Fruit fly (Drosophila melanogaster) whole organism, embryonic: ENCODE measurements around the gene Rab9Db.

Experiments
- Asciz ChIP-seq: fragments of 200-800 bp; sonication (Bioruptor generic); optimal IDR thresholded peaks from 2 replicates; lab custom pipeline; 2017; ENCODE audit warnings: missing biosample characterization, mild to moderate bottlenecking, missing genetic modification characterization, missing genetic modification reagents
- Bteb2 ChIP-seq: fragments of 200-800 bp; sonication (Bioruptor generic); optimal IDR thresholded peaks from 2 replicates; lab custom pipeline; 2016; ENCODE audit warnings: missing biosample characterization, missing genetic modification characterization
- CG10959 ChIP-seq: fragments of 200-800 bp; sonication (Bioruptor generic); IDR thresholded peaks from 2 replicates; pipeline ENCODE4 v1.3.6; 2022; ENCODE audit warnings: missing biosample characterization, missing genetic modification characterization
- CG12659 ChIP-seq: fragments of 200-800 bp; sonication (Bioruptor generic); optimal IDR thresholded peaks from 3 replicates; lab custom pipeline; 2017; ENCODE audit warnings: mild to moderate bottlenecking, missing biosample characterization, missing genetic modification reagents, missing genetic modification characterization
- CG12744 ChIP-seq: fragments of 200-800 bp; sonication (Bioruptor generic); optimal IDR thresholded peaks from 2 replicates; lab custom pipeline; 2016; ENCODE audit warnings: missing biosample characterization, missing genetic modification characterization
- CG13424 ChIP-seq: fragments of 200-800 bp; sonication (Bioruptor generic); optimal IDR thresholded peaks from 2 replicates; lab custom pipeline; 2019; ENCODE audit warnings: missing biosample characterization, mild to moderate bottlenecking, missing genetic modification characterization, moderate library complexity
- CG13894 ChIP-seq: fragments of 200-800 bp; sonication (Bioruptor generic); optimal IDR thresholded peaks from 3 replicates; lab custom pipeline; 2018; ENCODE audit warnings: missing biosample characterization, mild to moderate bottlenecking, missing genetic modification characterization, moderate library complexity
- CG14050 ChIP-seq: fragments of 200-800 bp; sonication (Bioruptor generic); IDR thresholded peaks from 3 replicates; pipeline ENCODE4 v1.3.6; 2022; ENCODE audit warnings: missing biosample characterization, missing genetic modification characterization
- CG14441 ChIP-seq: fragments of 200-800 bp; sonication (Bioruptor generic); IDR thresholded peaks from 2 replicates; pipeline ENCODE4 v1.3.6; 2022; ENCODE audit warnings: missing biosample characterization, missing genetic modification characterization
- CG16813 ChIP-seq: fragments of 200-800 bp; sonication (Bioruptor generic); IDR thresholded peaks from 3 replicates; pipeline ENCODE4 v1.3.6; 2022; ENCODE audit warnings: missing biosample characterization, missing genetic modification characterization; ENCODE audit not compliant: partially characterized antibody
- CG16815 ChIP-seq: fragments of 200-800 bp; sonication (Bioruptor generic); optimal IDR thresholded peaks from 3 replicates; lab custom pipeline; 2017; ENCODE audit warnings: missing biosample characterization, mild to moderate bottlenecking, missing genetic modification characterization
- CG17568 ChIP-seq: fragments of 200-800 bp; sonication (Bioruptor generic); optimal IDR thresholded peaks from 2 replicates; lab custom pipeline; 2018; ENCODE audit warnings: missing biosample characterization, mild to moderate bottlenecking, missing genetic modification characterization, moderate library complexity
- CG17612 ChIP-seq: fragments of 200-800 bp; sonication (Bioruptor generic); IDR thresholded peaks from 2 replicates; pipeline ENCODE4 v1.3.6; 2022; ENCODE audit warnings: missing biosample characterization, missing genetic modification characterization
- CG17802 ChIP-seq: fragments of 200-800 bp; sonication (Bioruptor generic); optimal IDR thresholded peaks from 2 replicates; lab custom pipeline; 2018; ENCODE audit warnings: missing biosample characterization, mild to moderate bottlenecking, missing genetic modification characterization, moderate library complexity
- CG18262 ChIP-seq: fragments of 200-800 bp; optimal IDR thresholded peaks from 3 replicates; lab custom pipeline; 2019; ENCODE audit warnings: missing biosample characterization, mild to moderate bottlenecking, missing genetic modification characterization, moderate library complexity
- CG18619 ChIP-seq: fragments of 200-800 bp; sonication (Bioruptor generic); optimal IDR thresholded peaks from 3 replicates; lab custom pipeline; 2017; ENCODE audit warnings: missing biosample characterization, mild to moderate bottlenecking, missing genetic modification characterization
- CG30020 ChIP-seq: fragments of 200-800 bp; optimal IDR thresholded peaks from 2 replicates; lab custom pipeline; 2019; ENCODE audit warnings: missing biosample characterization, mild to moderate bottlenecking, missing genetic modification characterization, moderate library complexity
- CG31365 ChIP-seq: fragments of 200-800 bp; sonication (Bioruptor generic); optimal IDR thresholded peaks from 2 replicates; lab custom pipeline; 2018; ENCODE audit warnings: missing biosample characterization, mild to moderate bottlenecking, missing genetic modification characterization
- CG31388 ChIP-seq: fragments of 200-800 bp; sonication (Bioruptor generic); optimal IDR thresholded peaks from 2 replicates; lab custom pipeline; 2016; ENCODE audit warnings: missing biosample characterization, missing genetic modification characterization
- CG3163 ChIP-seq: fragments of 200-800 bp; sonication (Bioruptor generic); optimal IDR thresholded peaks from 3 replicates; lab custom pipeline; 2016; ENCODE audit warnings: missing biosample characterization, missing genetic modification characterization
- CG32767 ChIP-seq: fragments of 200-800 bp; sonication (Bioruptor generic); IDR thresholded peaks from 2 replicates; pipeline ENCODE4 v1.3.6; 2022; ENCODE audit warnings: missing biosample characterization, missing genetic modification characterization
- CG3726 ChIP-seq: fragments of 200-800 bp; sonication (Bioruptor generic); IDR thresholded peaks from 3 replicates; pipeline ENCODE4, ENCODE4 v1.3.6; 2022; ENCODE audit warnings: missing biosample characterization, missing genetic modification characterization
- CG4707 ChIP-seq: fragments of 200-800 bp; sonication (Bioruptor generic); optimal IDR thresholded peaks from 2 replicates; lab custom pipeline; 2018; ENCODE audit warnings: missing biosample characterization, mild to moderate bottlenecking, missing genetic modification characterization, moderate library complexity
- CG5953 ChIP-seq: fragments of 200-800 bp; sonication (Bioruptor generic); IDR thresholded peaks from 2 replicates; pipeline ENCODE4 v1.3.6; 2022; ENCODE audit warnings: missing biosample characterization, missing genetic modification characterization
- CG6654 ChIP-seq: fragments of 200-800 bp; sonication (Bioruptor generic); optimal IDR thresholded peaks from 2 replicates; lab custom pipeline; 2017; ENCODE audit warnings: missing biosample characterization, mild to moderate bottlenecking, missing genetic modification characterization
- CG6683 ChIP-seq: fragments of 200-800 bp; sonication (Bioruptor generic); optimal IDR thresholded peaks from 2 replicates; lab custom pipeline; 2017; ENCODE audit warnings: missing biosample characterization, mild to moderate bottlenecking, missing genetic modification characterization, missing genetic modification reagents
- CG7839 ChIP-seq: fragments of 200-800 bp; sonication (Bioruptor generic); optimal IDR thresholded peaks from 3 replicates; lab custom pipeline; 2018; ENCODE audit warnings: missing biosample characterization, mild to moderate bottlenecking, missing genetic modification characterization, moderate library complexity
- Deaf1 ChIP-seq: fragments of 200-800 bp; optimal IDR thresholded peaks from 3 replicates; lab custom pipeline; 2019; ENCODE audit warnings: missing biosample characterization, mild to moderate bottlenecking, missing genetic modification characterization, moderate library complexity
- Doc2 ChIP-seq: fragments of 200-800 bp; sonication (Bioruptor generic); IDR thresholded peaks from 2 replicates; pipeline ENCODE4 v1.3.6; 2022; ENCODE audit warnings: missing biosample characterization, missing genetic modification characterization
- Eip74EF ChIP-seq, 2 experiments: fragments of 200-800 bp in 1 of 2; fragments of >200 bp in 1 of 2; sonication (Bioruptor generic) in 1 of 2; optimal IDR thresholded peaks; 2 replicates each; lab custom pipeline; 2017 to 2019; ENCODE audit warnings: missing biosample characterization in 2 of 2, missing genetic modification characterization in 2 of 2, mild to moderate bottlenecking in 1 of 2, moderate library complexity in 1 of 2
- Ets97D ChIP-seq: fragments of 200-800 bp; sonication (Bioruptor generic); optimal IDR thresholded peaks from 3 replicates; lab custom pipeline; 2016; ENCODE audit warnings: missing biosample characterization, missing genetic modification characterization
- H15 ChIP-seq: fragments of 200-800 bp; sonication (Bioruptor generic); IDR thresholded peaks from 3 replicates; pipeline ENCODE4 v1.3.6; 2022; ENCODE audit warnings: missing biosample characterization, missing genetic modification characterization
- HHEX ChIP-seq: fragments of 200-800 bp; sonication (Bioruptor generic); optimal IDR thresholded peaks from 3 replicates; lab custom pipeline; 2017; ENCODE audit warnings: missing biosample characterization, mild to moderate bottlenecking, missing genetic modification characterization, missing genetic modification reagents
- HLH4C ChIP-seq: fragments of 200-800 bp; sonication (Bioruptor generic); IDR thresholded peaks from 3 replicates; pipeline ENCODE4 v1.3.6; 2022; ENCODE audit warnings: missing biosample characterization, missing genetic modification characterization; ENCODE audit not compliant: partially characterized antibody
- MESR4 ChIP-seq: fragments of 200-800 bp; sonication (Bioruptor generic); optimal IDR thresholded peaks from 2 replicates; lab custom pipeline; 2018; ENCODE audit warnings: missing biosample characterization, mild to moderate bottlenecking, missing genetic modification characterization, moderate library complexity
- Med ChIP-seq: fragments of 200-800 bp; sonication (Bioruptor generic); peaks from one replicate; lab custom pipeline; 2016; ENCODE audit warnings: missing biosample characterization, missing genetic modification characterization, mild to moderate bottlenecking, inconsistent platforms, moderate library complexity
- bab2 ChIP-seq: fragments of 200-800 bp; sonication (Bioruptor generic); optimal IDR thresholded peaks from 2 replicates; lab custom pipeline; 2016; ENCODE audit warnings: missing biosample characterization, missing genetic modification characterization
- br ChIP-seq: fragments of >200 bp; optimal IDR thresholded peaks from 2 replicates; lab custom pipeline; 2017
- caup ChIP-seq: fragments of 200-800 bp; sonication (Bioruptor generic); optimal IDR thresholded peaks from 3 replicates; lab custom pipeline; 2017; ENCODE audit warnings: missing biosample characterization, mild to moderate bottlenecking, missing genetic modification characterization, moderate library complexity; ENCODE audit not compliant: severe bottlenecking
- fu2 ChIP-seq: fragments of 200-800 bp; sonication (Bioruptor generic); optimal IDR thresholded peaks from 2 replicates; lab custom pipeline; 2016; ENCODE audit warnings: missing biosample characterization, missing genetic modification characterization
- gro ChIP-seq: fragments of 200-800 bp; sonication (Bioruptor generic); optimal IDR thresholded peaks from 2 replicates; lab custom pipeline; 2016; ENCODE audit warnings: missing biosample characterization, missing genetic modification characterization
- h ChIP-seq: fragments of >200 bp; optimal IDR thresholded peaks from 2 replicates; lab custom pipeline; 2017
- hkb ChIP-seq, 2 experiments: fragments of 200-800 bp in 1 of 2; fragments of >200 bp in 1 of 2; sonication (Bioruptor generic) in 1 of 2; IDR thresholded peaks in 1 of 2; optimal IDR thresholded peaks in 1 of 2; 2 replicates each; pipeline versions ENCODE4 v1.3.6 to Lab custom; 2017 to 2022; ENCODE audit warnings: missing biosample characterization in 1 of 2, missing genetic modification characterization in 1 of 2
- hth ChIP-seq: fragments of >200 bp; optimal IDR thresholded peaks from 2 replicates; lab custom pipeline; 2017; ENCODE audit warnings: inconsistent platforms
- jing ChIP-seq: fragments of 200-800 bp; sonication (Bioruptor generic); optimal IDR thresholded peaks from 2 replicates; lab custom pipeline; 2018; ENCODE audit warnings: missing biosample characterization, mild to moderate bottlenecking, missing genetic modification characterization
- slp2 ChIP-seq: fragments of 200-800 bp; sonication (Bioruptor generic); optimal IDR thresholded peaks from 2 replicates; lab custom pipeline; 2016; ENCODE audit warnings: missing biosample characterization, missing genetic modification characterization
- so ChIP-seq: fragments of 200-800 bp; sonication (Bioruptor generic); IDR thresholded peaks from 3 replicates; pipeline ENCODE4 v1.3.6; 2022; ENCODE audit warnings: missing biosample characterization, missing genetic modification characterization
- sug ChIP-seq: fragments of 200-800 bp; optimal IDR thresholded peaks from 2 replicates; lab custom pipeline; 2019; ENCODE audit warnings: missing biosample characterization, mild to moderate bottlenecking, missing genetic modification characterization, moderate library complexity
- tll ChIP-seq, 2 experiments: fragments of 200-800 bp in 1 of 2; fragments of >200 bp in 1 of 2; sonication (Bioruptor generic) in 1 of 2; optimal IDR thresholded peaks; 2 replicates each; lab custom pipeline; 2017 to 2019; ENCODE audit warnings: missing biosample characterization in 2 of 2, missing genetic modification characterization in 2 of 2, mild to moderate bottlenecking in 1 of 2, moderate library complexity in 1 of 2

The Rab9Db gene

DNA sequence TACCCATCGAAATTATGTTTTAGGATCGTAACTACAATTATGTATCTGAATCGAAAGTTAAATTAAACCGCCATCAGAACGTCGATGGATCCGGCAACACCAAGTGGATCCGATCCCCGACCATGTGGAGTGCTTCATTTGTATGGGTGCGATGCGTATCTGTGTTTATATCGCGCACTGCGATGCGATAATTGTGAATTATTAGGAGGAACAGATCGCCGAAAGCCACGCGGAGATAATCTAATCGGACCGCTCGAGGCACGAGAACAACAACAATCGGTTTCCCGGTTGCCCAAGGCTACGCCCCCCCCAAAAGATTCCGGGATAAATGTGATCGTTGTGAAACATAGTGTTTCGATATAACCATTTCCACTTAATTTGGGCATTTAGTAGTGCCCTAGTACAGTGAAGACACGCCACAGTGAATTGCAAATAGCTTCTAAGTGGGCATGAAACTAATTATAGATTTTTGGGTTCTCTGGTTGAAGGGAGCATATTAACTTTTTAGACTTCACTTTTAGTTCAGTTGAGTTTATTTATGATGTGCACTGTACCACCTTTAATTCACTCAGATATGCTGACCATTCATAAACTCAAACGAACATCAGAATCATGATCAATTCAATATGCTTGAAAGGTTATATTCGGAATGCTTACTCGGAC is 22.6 kb downstream of the Rab9Db start (continued):
- TF ChIP-seq caup (GFP tag; lab: Kevin White, UChicago) (peak; percentile 18), CG7839 (tag; lab: Kevin White, UChicago) (no peak), Med (peak; percentile 90), CG30020 (tag; lab: Kevin White, UChicago) (no peak), HHEX (GFP tag; lab: Kevin White, UChicago) (peak; percentile 4), CG18619 (GFP tag; lab: Kevin White, UChicago) (no peak), CG31388 (GFP tag; lab: Kevin White, UChicago) (no peak), CG16815 (GFP tag; lab: Kevin White, UChicago) (peak; percentile 21), CG17802 (no peak), CG16813 (GFP tag; lab: Robert Waterston, UW) (no peak), so (GFP tag; lab: Robert Waterston, UW) (peak; percentile 35; the same call in 1 of the 3 replicates), Bteb2 (GFP tag; lab: Kevin White, UChicago) (no peak), jing (GFP tag; lab: Kevin White, UChicago) (no peak), fu2 (peak; percentile 15), sug (tag; lab: Kevin White, UChicago) (peak; percentile 91), CG12744 (GFP tag; lab: Kevin White, UChicago) (no peak), CG5953 (GFP tag; lab: Robert Waterston, UW) (no peak), CG13424 (tag; lab: Kevin White, UChicago) (peak; percentile 46), hkb (optimal IDR thresholded peaks at IDR 0.05; lab: Kevin White, UChicago) (no peak), hkb (GFP tag; IDR thresholded peaks at IDR 0.05; lab: Robert Waterston, UW) (peak; percentile 55; the same call in 1 of the 2 replicates), slp2 (peak; percentile 25), CG10959 (GFP tag; lab: Robert Waterston, UW) (no peak; the same call in 1 of the 2 replicates), CG14050 (GFP tag; lab: Robert Waterston, UW) (peak; percentile 49; the same call in 2 of the 3 replicates), tll (GFP tag; optimal IDR thresholded peaks at IDR 0.05; lab: Kevin White, UChicago) (no peak), HLH4C (GFP tag; lab: Robert Waterston, UW) (no peak), CG6683 (no peak), CG4707 (GFP tag; lab: Kevin White, UChicago) (no peak), H15 (GFP tag; lab: Robert Waterston, UW) (0 out of 3 replicates have a peak, but pooled peaks have one; percentile 29), CG3163 (GFP tag; lab: Kevin White, UChicago) (no peak), Doc2 (no peak), Eip74EF (GFP tag; optimal IDR thresholded peaks at IDR 0.05; lab: Kevin White, UChicago) (peak in 1 of 2 experiments; percentile 7), CG17568 (GFP tag; lab: Kevin White, UChicago) (no peak), CG6654 (GFP tag; lab: Kevin White, UChicago) (no peak), MESR4 (no peak), hth (lab: Kevin White, UChicago) (no peak), CG14441 (GFP tag; lab: Robert Waterston, UW) (peak; percentile 77), CG32767 (GFP tag; lab: Robert Waterston, UW) (peak; percentile 41; the same call in 1 of the 2 replicates), Asciz (no peak), Deaf1 (peak; percentile 6), CG3726 (GFP tag; lab: Robert Waterston, UW) (peak; percentile 70; the same call in 2 of the 3 replicates), br (no peak), Ets97D (GFP tag; lab: Kevin White, UChicago) (no peak), CG31365 (no peak), h (lab: Kevin White, UChicago) (no peak), CG13894 (no peak), bab2 (GFP tag; lab: Kevin White, UChicago) (peak; percentile 32), CG12659 (peak; percentile 19), CG17612 (GFP tag; lab: Robert Waterston, UW) (0 out of 2 replicates have a peak, but pooled peaks have one; percentile 7), gro (GFP tag; lab: Kevin White, UChicago) (no peak), CG18262 (peak; percentile 27)
